Worm (Caenorhabditis elegans): Measurements from ENCODE around the gene C48D1.5.

DNA sequence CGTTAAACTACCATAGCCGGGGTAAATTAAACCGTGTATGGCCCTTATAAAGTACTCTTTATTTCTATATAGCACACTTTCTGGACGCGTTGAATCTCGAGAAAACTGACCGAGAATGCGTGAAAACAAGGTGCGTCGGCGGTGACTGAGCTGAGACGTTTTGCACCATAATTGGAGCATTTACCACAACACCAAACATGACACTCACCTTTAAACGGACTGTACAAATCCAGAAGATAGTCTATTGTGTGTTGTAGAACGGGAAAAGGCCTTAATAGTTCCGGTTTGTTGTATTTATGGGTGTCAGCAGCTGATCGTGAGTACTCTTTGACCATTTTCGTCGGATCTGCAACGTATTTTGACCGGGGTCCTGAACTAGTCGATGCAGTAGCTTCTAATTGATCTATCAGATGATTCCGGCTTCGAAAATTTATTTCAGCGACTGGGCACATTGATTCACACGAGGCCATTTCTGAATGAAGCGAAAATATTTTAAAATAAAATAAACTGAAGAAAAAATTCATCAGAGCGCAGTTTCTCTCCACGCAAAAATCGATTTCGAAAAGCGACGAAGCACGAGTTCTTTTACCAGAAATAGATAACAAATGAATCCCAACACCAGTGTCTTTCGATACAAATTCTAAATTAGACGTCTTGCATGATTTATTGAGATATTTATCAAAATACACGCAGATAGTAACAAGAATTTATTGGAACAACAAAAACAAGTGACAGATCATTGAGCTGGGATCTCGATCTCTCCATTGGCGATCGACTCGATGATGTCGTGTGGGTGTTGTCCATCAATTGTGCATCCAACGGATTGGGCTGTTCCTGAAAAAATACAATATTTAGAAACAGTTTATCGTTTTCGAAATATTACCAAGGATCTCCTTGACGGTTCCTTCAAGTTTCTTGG lies 17.4 kb downstream of the C48D1.5 start, which contains the start of gene tag-115:
- TF ChIP-seq pqm-1 (tag; optimal IDR thresholded peaks at IDR 0.05) (no peak), Y22D7AL.16 (tag; optimal IDR thresholded peaks at IDR 0.05) (no peak), dve-1 (tag; optimal IDR thresholded peaks at IDR 0.05) (no peak), npax-4 (tag; optimal IDR thresholded peaks at IDR 0.05) (no peak), nhr-11 (tag; optimal IDR thresholded peaks at IDR 0.05) (no peak), elt-4 (tag; optimal IDR thresholded peaks at IDR 0.05) (no peak), tbx-2 (tag; optimal IDR thresholded peaks at IDR 0.05) (no peak), ets-4 (tag; optimal IDR thresholded peaks at IDR 0.05) (no peak)
